Worm (Caenorhabditis elegans): ENCODE measurements around the gene C18B2.3.

DNA sequence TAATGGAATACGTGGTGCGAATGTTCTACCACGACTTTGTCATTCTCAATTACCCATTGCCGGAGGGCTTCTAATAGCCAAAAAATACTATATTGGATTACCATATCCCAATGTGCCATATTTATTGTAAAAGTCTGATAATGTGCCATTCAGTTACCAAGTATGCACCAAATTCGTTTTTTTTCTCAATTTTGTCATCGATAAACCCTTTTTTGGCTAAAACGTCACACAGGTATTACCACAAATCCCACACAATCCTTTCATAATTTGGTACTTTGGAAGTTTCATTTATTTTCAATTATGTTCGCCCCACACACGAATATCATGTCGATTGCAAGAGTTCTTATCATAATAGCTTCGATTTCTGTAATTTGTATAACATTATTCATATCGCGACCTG, 26.4 kb downstream of the C18B2.3 start, which contains the start of gene vep-2:
- TF ChIP-seq unc-62 (GFP tag; optimal IDR thresholded peaks at IDR 0.05 in 1 of 2) (no peak), unc-62 (tag; optimal IDR thresholded peaks at IDR 0.05) (no peak), lin-39 (tag; optimal IDR thresholded peaks at IDR 0.05) (no peak), jun-1 (tag; optimal IDR thresholded peaks at IDR 0.05) (no peak), nhr-77 (tag; optimal IDR thresholded peaks at IDR 0.05) (no peak)
